Fruit fly (Drosophila melanogaster): ENCODE results near the gene CG9368.
A peak's percentile ranks its signal among the peaks of the same experiment; 100 is the strongest.

Gene CG9368

dm6 chr3L:19618072-19618958 is 16.9 kb downstream of the CG9368 start, which contains the start of gene asf1 (continued):
- TF ChIP-seq sima (GFP tag; optimal IDR thresholded peaks at IDR 0.05) (no peak), cato (GFP tag; optimal IDR thresholded peaks at IDR 0.05; ENCODE audit: borderline replicate concordance) (no peak), luna (GFP tag; optimal IDR thresholded peaks at IDR 0.05) (no peak), jumu (GFP tag; optimal IDR thresholded peaks at IDR 0.05) (no peak), Neu2 (GFP tag; optimal IDR thresholded peaks at IDR 0.05; ENCODE audit: borderline replicate concordance) (no peak), tap (tag; optimal IDR thresholded peaks at IDR 0.05) (no peak), pfk (GFP tag; optimal IDR thresholded peaks at IDR 0.05) (no peak), h (optimal IDR thresholded peaks at IDR 0.05) (no peak), CG16863 (GFP tag; optimal IDR thresholded peaks at IDR 0.05) (no peak), chif (GFP tag; optimal IDR thresholded peaks at IDR 0.05) (no peak), CG10431 (GFP tag; optimal IDR thresholded peaks at IDR 0.05) (peak; percentile 27), CG10267 (tag; optimal IDR thresholded peaks at IDR 0.05) (peak; percentile 66), Antp (GFP tag; optimal IDR thresholded peaks at IDR 0.05) (peak; percentile 23), ranshi (GFP tag; IDR thresholded peaks at IDR 0.05) (0 out of 2 replicates have a peak, but pooled peaks have one; percentile 7), Sox102F (GFP tag; optimal IDR thresholded peaks at IDR 0.05) (no peak), slbo (GFP tag; IDR thresholded peaks at IDR 0.05) (peak; percentile 43; the same call in 1 of the 2 replicates), Nf-YC (tag; optimal IDR thresholded peaks at IDR 0.05) (no peak), Elba2 (GFP tag; optimal IDR thresholded peaks at IDR 0.05) (no peak), unc-4 (GFP tag; IDR thresholded peaks at IDR 0.05; ENCODE audit: partially characterized antibody) (peak; percentile 73), abd-A (tag; optimal IDR thresholded peaks at IDR 0.05) (no peak), CG7372 (GFP tag; IDR thresholded peaks at IDR 0.05) (no peak), CG12391 (tag; optimal IDR thresholded peaks at IDR 0.05) (peak; percentile 45), sisA (GFP tag; IDR thresholded peaks at IDR 0.05) (no peak), CG2875 (GFP tag; optimal IDR thresholded peaks at IDR 0.05) (no peak), esg (GFP tag; conservative IDR thresholded peaks at IDR 0.05) (no peak), CG18619 (GFP tag; optimal IDR thresholded peaks at IDR 0.05) (no peak), lov (optimal IDR thresholded peaks at IDR 0.05) (no peak), lov (GFP tag; IDR thresholded peaks at IDR 0.05) (no peak), Camta (GFP tag; optimal IDR thresholded peaks at IDR 0.05) (no peak), CG2712 (tag; optimal IDR thresholded peaks at IDR 0.05) (peak; percentile 15), Lim3 (GFP tag; IDR thresholded peaks at IDR 0.05) (no peak), CG2202 (tag; optimal IDR thresholded peaks at IDR 0.05) (no peak), NC2β (GFP tag; optimal IDR thresholded peaks at IDR 0.05) (peak; percentile 23), vvl (GFP tag; IDR thresholded peaks at IDR 0.05) (peak; percentile 11; the same call in 1 of the 2 replicates), CG2678 (tag; optimal IDR thresholded peaks at IDR 0.05) (no peak), E2f1 (GFP tag; IDR thresholded peaks at IDR 0.05) (peak; percentile 51; the same call in 1 of the 2 replicates), bigmax (GFP tag; optimal IDR thresholded peaks at IDR 0.05) (no peak), Asciz (GFP tag; optimal IDR thresholded peaks at IDR 0.05) (no peak), ssp (GFP tag; IDR thresholded peaks at IDR 0.05) (no peak), CG4424 (GFP tag; optimal IDR thresholded peaks at IDR 0.05) (no peak), CG10543 (GFP tag; optimal IDR thresholded peaks at IDR 0.05) (no peak), HLHmδ (GFP tag; optimal IDR thresholded peaks at IDR 0.05) (no peak), danr (GFP tag; IDR thresholded peaks at IDR 0.05) (no peak), CG34422 (GFP tag; IDR thresholded peaks at IDR 0.05) (peak; percentile 38; the same call in 1 of the 3 replicates), D19A (tag; optimal IDR thresholded peaks at IDR 0.05) (no peak), CG3407 (GFP tag; optimal IDR thresholded peaks at IDR 0.05) (no peak), zf30C (GFP tag; optimal IDR thresholded peaks at IDR 0.05) (no peak), CG7357 (GFP tag; IDR thresholded peaks at IDR 0.05) (no peak), sqz (GFP tag; optimal IDR thresholded peaks at IDR 0.05) (no peak), run (tag; optimal IDR thresholded peaks at IDR 0.05) (no peak)
